Comparison of ENCODE assay signal across 6 worm cellular contexts in the genomic region with DNA sequence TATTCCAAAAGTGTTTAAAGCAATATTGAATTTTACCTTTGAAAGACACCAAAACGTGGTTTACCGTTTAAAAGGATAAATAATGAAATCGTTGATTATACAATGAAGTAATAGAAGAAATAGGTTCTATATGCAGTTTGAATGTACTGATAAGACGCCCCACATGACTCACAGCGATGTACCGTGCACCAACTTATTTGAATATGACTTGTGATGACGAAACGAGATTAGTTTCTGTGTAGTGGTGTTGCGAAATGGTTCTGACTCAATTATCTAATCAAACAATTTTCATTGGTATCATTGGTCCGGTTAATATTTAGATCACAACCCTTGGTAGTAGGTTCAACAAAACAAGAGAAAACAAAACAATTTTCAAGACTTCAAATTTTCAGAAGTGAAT.
TF ChIP-seq lines count a peak whose summit lies in the region.

No protein-coding gene starts in this region.

TF ChIP-seq in whole organism, L1 larva, 84 proteins besides CTCF, POLR2A, EP300 and RAD21:
- no peak for TF ChIP-seq ceh-90 (tag; optimal IDR thresholded peaks at IDR 0.05; lab: Kevin White, UChicago)
- no peak for TF ChIP-seq nhr-84 (tag; optimal IDR thresholded peaks at IDR 0.05; lab: Kevin White, UChicago)
- TF ChIP-seq fos-1 (tag; optimal IDR thresholded peaks at IDR 0.05; lab: Kevin White, UChicago), result no peak
- no peak for TF ChIP-seq efl-1 (optimal IDR thresholded peaks at IDR 0.05; lab: Kevin White, UChicago)
- no peak for TF ChIP-seq efl-1 (GFP tag; optimal IDR thresholded peaks at IDR 0.05 in 1 of 2; lab: Kevin White, UChicago)
- TF ChIP-seq elt-2 (tag; optimal IDR thresholded peaks at IDR 0.05; lab: Kevin White, UChicago), result peak; percentile 71
- TF ChIP-seq pqm-1 (tag; optimal IDR thresholded peaks at IDR 0.05; lab: Kevin White, UChicago), result no peak

TF ChIP-seq in whole organism, L2 larva, 48 proteins besides CTCF, POLR2A, EP300 and RAD21:
- no peak for TF ChIP-seq dmd-4 (tag; optimal IDR thresholded peaks at IDR 0.05; lab: Kevin White, UChicago)
- peak; percentile 92 for TF ChIP-seq fos-1 (tag; optimal IDR thresholded peaks at IDR 0.05; lab: Kevin White, UChicago)
- TF ChIP-seq nhr-25 (tag; optimal IDR thresholded peaks at IDR 0.05; lab: Kevin White, UChicago), result no peak
- TF ChIP-seq crh-2 (tag; optimal IDR thresholded peaks at IDR 0.05; lab: Kevin White, UChicago), result peak; percentile 21

TF ChIP-seq in whole organism, L3 larva, 47 proteins besides CTCF, POLR2A, EP300 and RAD21:
- TF ChIP-seq hmg-11 (tag; optimal IDR thresholded peaks at IDR 0.05; lab: Kevin White, UChicago) (no peak), elt-2 (tag; optimal IDR thresholded peaks at IDR 0.05; lab: Kevin White, UChicago) (peak; percentile 71), lin-15B (tag; optimal IDR thresholded peaks at IDR 0.05; lab: Kevin White, UChicago) (no peak), pqm-1 (tag; optimal IDR thresholded peaks at IDR 0.05; lab: Kevin White, UChicago) (peak; percentile 79), egl-27 (tag; optimal IDR thresholded peaks at IDR 0.05; lab: Kevin White, UChicago) (no peak), ZK546.5 (tag; optimal IDR thresholded peaks at IDR 0.05; lab: Kevin White, UChicago) (no peak), pha-4 (tag; optimal IDR thresholded peaks at IDR 0.05; lab: Kevin White, UChicago) (peak; percentile 15), snpc-4 (tag; optimal IDR thresholded peaks at IDR 0.05; lab: Kevin White, UChicago) (no peak), fos-1 (tag; optimal IDR thresholded peaks at IDR 0.05; lab: Kevin White, UChicago) (no peak), nhr-28 (tag; optimal IDR thresholded peaks at IDR 0.05; lab: Kevin White, UChicago) (no peak), nhr-23 (tag; optimal IDR thresholded peaks at IDR 0.05; lab: Kevin White, UChicago) (no peak)

TF ChIP-seq in whole organism, L4 larva, 104 proteins besides CTCF, POLR2A, EP300 and RAD21 (continues in another document):
- TF ChIP-seq nhr-41 (GFP tag; IDR thresholded peaks at IDR 0.05; lab: Robert Waterston, UW) (no peak), ceh-28 (tag; optimal IDR thresholded peaks at IDR 0.05; lab: Kevin White, UChicago) (no peak), nhr-102 (tag; optimal IDR thresholded peaks at IDR 0.05; lab: Kevin White, UChicago) (no peak), egl-43 (GFP tag; IDR thresholded peaks at IDR 0.05; lab: Robert Waterston, UW) (no peak), unc-62 (GFP tag; optimal IDR thresholded peaks at IDR 0.05 in 1 of 2; lab: Kevin White, UChicago) (no peak), unc-62 (tag; optimal IDR thresholded peaks at IDR 0.05; lab: Kevin White, UChicago) (no peak), egl-27 (tag; optimal IDR thresholded peaks at IDR 0.05; lab: Kevin White, UChicago) (no peak), tag-97 (GFP tag; IDR thresholded peaks at IDR 0.05; lab: Robert Waterston, UW) (no peak), T26A8.4 (GFP tag; IDR thresholded peaks at IDR 0.05; lab: Robert Waterston, UW) (no peak), lim-7 (GFP tag; IDR thresholded peaks at IDR 0.05; lab: Robert Waterston, UW) (no peak), Y105C5A.15 (GFP tag; IDR thresholded peaks at IDR 0.05; lab: Robert Waterston, UW) (no peak), hif-1 (tag; optimal IDR thresholded peaks at IDR 0.05; lab: Kevin White, UChicago) (no peak), ceh-20 (GFP tag; IDR thresholded peaks at IDR 0.05; lab: Robert Waterston, UW) (no peak), dmd-6 (GFP tag; IDR thresholded peaks at IDR 0.05; lab: Robert Waterston, UW) (peak; percentile 42; the same call in 1 of the 2 replicates), ceh-44 (GFP tag; IDR thresholded peaks at IDR 0.05; lab: Robert Waterston, UW) (no peak), daf-19 (GFP tag; conservative IDR thresholded peaks at IDR 0.05; lab: Robert Waterston, UW) (no peak), aly-2 (tag; optimal IDR thresholded peaks at IDR 0.05; lab: Kevin White, UChicago) (no peak), fos-1 (tag; optimal IDR thresholded peaks at IDR 0.05; lab: Kevin White, UChicago) (no peak), mdt-29 (GFP tag; IDR thresholded peaks at IDR 0.05; lab: Robert Waterston, UW) (no peak), ama-1 (optimal IDR thresholded peaks at IDR 0.05; lab: Kevin White, UChicago) (no peak), D1046.2 (GFP tag; IDR thresholded peaks at IDR 0.05; lab: Robert Waterston, UW) (no peak), ceh-82 (tag; optimal IDR thresholded peaks at IDR 0.05; lab: Kevin White, UChicago) (no peak), F44E2.7 (GFP tag; IDR thresholded peaks at IDR 0.05; lab: Robert Waterston, UW) (no peak), lir-3 (tag; optimal IDR thresholded peaks at IDR 0.05; lab: Kevin White, UChicago) (no peak)

TF ChIP-seq in whole organism, late embryonic, 69 proteins besides CTCF, POLR2A, EP300 and RAD21:
- no peak for TF ChIP-seq ceh-30 (tag; optimal IDR thresholded peaks at IDR 0.05; lab: Kevin White, UChicago)
- TF ChIP-seq elt-2 (tag; optimal IDR thresholded peaks at IDR 0.05; lab: Kevin White, UChicago), result peak; percentile 81
TF ChIP-seq in whole organism, late embryonic: peak in this region for 1.

TF ChIP-seq in whole organism, young adult, 124 proteins besides CTCF, POLR2A, EP300 and RAD21:
- TF ChIP-seq Y56A3A.18 (GFP tag; IDR thresholded peaks at IDR 0.05; lab: Robert Waterston, UW) (no peak), cebp-1 (GFP tag; IDR thresholded peaks at IDR 0.05; lab: Robert Waterston, UW) (peak; percentile 83), cebp-1 (tag; optimal IDR thresholded peaks at IDR 0.05; lab: Kevin White, UChicago) (no peak), nhr-80 (tag; optimal IDR thresholded peaks at IDR 0.05; lab: Kevin White, UChicago) (peak; percentile 45)
